Worm (Caenorhabditis elegans): ENCODE data around the gene M02E1.4.

M02E1.4 gene

DNA sequence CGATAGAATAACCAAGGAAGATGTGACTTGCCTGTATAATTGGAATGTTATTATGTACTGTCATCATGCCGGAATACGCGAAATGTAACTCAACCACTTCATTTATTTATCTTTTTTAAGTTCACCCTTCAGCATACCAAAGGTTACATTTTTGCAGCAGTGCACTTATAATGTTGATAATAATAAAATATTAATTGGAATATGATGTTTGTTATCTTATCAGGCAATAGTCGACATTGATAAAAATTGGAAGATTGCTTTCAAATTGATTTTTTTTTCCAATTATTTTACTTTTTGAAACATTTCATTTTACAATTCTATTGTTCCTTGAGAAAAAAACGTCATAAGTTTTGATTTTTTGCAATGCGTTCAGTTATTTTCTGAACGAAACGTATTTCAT, 14.0 kb upstream of the M02E1.4 start:
- TF ChIP-seq hrde-1 (tag; optimal IDR thresholded peaks at IDR 0.05; ENCODE audit: borderline replicate concordance) (no peak), efl-1 (GFP tag; optimal IDR thresholded peaks at IDR 0.05) (no peak), F23B12.7 (tag; optimal IDR thresholded peaks at IDR 0.05; ENCODE audit: insufficient read depth) (no peak), nhr-80 (tag; optimal IDR thresholded peaks at IDR 0.05) (peak; percentile 50), Y53G8AR.9 (GFP tag; conservative IDR thresholded peaks at IDR 0.05) (no peak), mes-4 (tag; optimal IDR thresholded peaks at IDR 0.05) (no peak)

DNA sequence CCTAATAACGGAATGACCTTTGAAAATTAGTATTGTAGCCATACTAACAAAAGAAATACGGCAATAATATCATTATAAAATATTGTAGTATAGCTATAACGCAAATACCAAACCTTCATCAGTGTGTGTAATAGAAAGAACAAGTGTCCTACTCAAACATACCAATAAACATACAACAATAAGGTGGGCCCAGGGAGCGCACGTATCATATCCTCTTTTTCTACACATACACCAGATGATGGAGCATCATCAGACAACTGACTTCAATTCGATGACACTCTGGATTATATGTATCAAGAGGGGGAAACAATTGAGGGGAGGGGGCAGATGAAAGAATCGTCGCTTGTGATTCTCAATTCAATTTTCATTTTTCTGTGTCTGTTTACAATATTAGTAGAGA, 12.8 kb upstream of the M02E1.4 start:
- TF ChIP-seq tlf-1 (GFP tag; optimal IDR thresholded peaks at IDR 0.05) = no peak
- no peak for TF ChIP-seq F55B11.4 (tag; optimal IDR thresholded peaks at IDR 0.05; ENCODE audit: borderline replicate concordance, insufficient read depth)
- TF ChIP-seq cebp-2 (GFP tag; IDR thresholded peaks at IDR 0.05) = no peak
- no peak for TF ChIP-seq ets-4 (GFP tag; optimal IDR thresholded peaks at IDR 0.05)

DNA sequence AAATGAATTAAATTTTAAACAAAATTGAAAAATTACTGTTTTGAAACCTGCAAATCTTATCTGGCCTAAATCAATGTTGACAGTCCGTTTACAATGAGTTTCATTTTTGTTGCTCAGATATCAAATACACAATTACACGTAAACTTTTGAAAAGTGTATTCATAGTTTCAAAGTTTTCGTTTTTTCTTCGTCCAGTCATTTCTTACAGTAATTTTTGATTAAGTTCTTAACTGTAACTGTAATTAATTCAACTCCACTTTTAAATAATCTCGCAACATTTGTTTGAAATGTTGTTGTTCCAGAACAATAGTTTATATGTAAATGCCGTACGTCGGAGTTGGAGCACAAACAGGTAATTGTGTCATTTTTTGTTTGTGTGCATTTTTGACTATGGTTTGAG, 11.5 kb upstream of the M02E1.4 start, which contains the start of gene gcp-2.1:
Gene gcp-2.1, plus strand, starts transcription at position 301 of the 400 bp plus-strand sequence.
- no peak for TF ChIP-seq ztf-28 (GFP tag; IDR thresholded peaks at IDR 0.05)
- TF ChIP-seq xnd-1 (tag; optimal IDR thresholded peaks at IDR 0.05) = no peak
- no peak for TF ChIP-seq hlh-12 (tag; optimal IDR thresholded peaks at IDR 0.05)
- TF ChIP-seq dox-1 (GFP tag; IDR thresholded peaks at IDR 0.05) = no peak
- TF ChIP-seq dpl-1 (GFP tag; optimal IDR thresholded peaks at IDR 0.05) = no peak
- TF ChIP-seq madf-8 (GFP tag; conservative IDR thresholded peaks at IDR 0.05) = no peak
- TF ChIP-seq sea-2 (GFP tag; IDR thresholded peaks at IDR 0.05) = no peak

DNA sequence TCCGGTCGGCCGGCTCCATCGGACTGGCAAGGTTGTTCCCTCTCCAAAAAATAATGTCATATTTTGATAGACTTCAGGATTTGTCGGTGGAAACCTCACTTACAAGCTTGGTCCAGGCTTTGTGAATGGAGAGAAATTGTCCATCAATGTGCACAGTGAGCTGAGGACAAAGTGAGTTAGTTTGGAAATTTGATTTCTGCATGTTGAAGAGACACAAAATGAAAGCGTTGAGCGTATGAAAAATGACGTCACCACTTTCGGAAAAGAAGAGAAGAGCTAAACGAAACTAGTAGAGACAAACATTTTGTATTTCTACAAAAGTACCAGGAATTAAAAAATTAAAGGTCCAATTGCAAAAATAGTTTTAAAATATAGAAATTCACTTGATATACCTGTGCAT, 8.0 kb upstream of the M02E1.4 start:
- TF ChIP-seq B0019.2 (GFP tag; conservative IDR thresholded peaks at IDR 0.05) (no peak), tbx-9 (tag; optimal IDR thresholded peaks at IDR 0.05; ENCODE audit: borderline replicate concordance) (no peak), cebp-1 (GFP tag; IDR thresholded peaks at IDR 0.05) (no peak), cebp-1 (tag; optimal IDR thresholded peaks at IDR 0.05) (no peak), B0035.1 (tag; optimal IDR thresholded peaks at IDR 0.05) (no peak), F33H1.4 (GFP tag; IDR thresholded peaks at IDR 0.05) (no peak), hsf-1 (GFP tag; IDR thresholded peaks at IDR 0.05) (no peak), ZK185.1 (tag; optimal IDR thresholded peaks at IDR 0.05; ENCODE audit: poor library complexity, severe bottlenecking) (no peak), snpc-3.4 (tag; optimal IDR thresholded peaks at IDR 0.05) (no peak), lin-54 (GFP tag; optimal IDR thresholded peaks at IDR 0.05) (no peak), hlh-26 (GFP tag; conservative IDR thresholded peaks at IDR 0.05) (no peak), ets-4 (GFP tag; optimal IDR thresholded peaks at IDR 0.05) (no peak), hrde-1 (tag; optimal IDR thresholded peaks at IDR 0.05; ENCODE audit: borderline replicate concordance) (no peak), C17E4.6 (GFP tag; IDR thresholded peaks at IDR 0.05) (no peak), let-526 (GFP tag; IDR thresholded peaks at IDR 0.05) (no peak), akir-1 (GFP tag; optimal IDR thresholded peaks at IDR 0.05) (no peak), aptf-3 (GFP tag; IDR thresholded peaks at IDR 0.05) (no peak), rcor-1 (GFP tag; IDR thresholded peaks at IDR 0.05) (no peak)

DNA sequence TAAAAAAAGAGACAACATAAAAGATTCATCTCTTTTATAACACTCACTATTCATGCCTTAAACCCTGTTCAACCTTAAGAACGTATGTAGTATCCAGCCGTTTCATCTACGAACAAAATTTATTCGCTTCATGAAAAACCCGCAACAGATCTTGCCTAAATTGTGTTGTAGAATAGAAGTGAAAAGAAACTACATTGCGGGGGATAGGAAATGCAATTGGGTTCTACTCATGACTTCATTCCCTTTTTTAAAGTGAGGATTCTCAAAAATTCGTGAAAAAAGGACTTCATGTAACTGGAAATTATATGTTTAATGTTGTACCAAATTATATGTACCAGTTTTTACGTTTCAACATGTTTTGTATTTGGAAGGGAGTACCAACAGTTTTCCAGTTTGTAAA, 4.0 kb upstream of the M02E1.4 start:
- TF ChIP-seq attf-5 (GFP tag; optimal IDR thresholded peaks at IDR 0.05) = no peak
- no peak for TF ChIP-seq nfyb-1 (GFP tag; IDR thresholded peaks at IDR 0.05)
- no peak for TF ChIP-seq mxl-1 (tag; optimal IDR thresholded peaks at IDR 0.05)
- TF ChIP-seq ztf-26 (tag; optimal IDR thresholded peaks at IDR 0.05) = no peak
- no peak for TF ChIP-seq hlh-26 (GFP tag; conservative IDR thresholded peaks at IDR 0.05)
- TF ChIP-seq nfya-2 (GFP tag; IDR thresholded peaks at IDR 0.05) = no peak
- TF ChIP-seq gei-17 (GFP tag; optimal IDR thresholded peaks at IDR 0.05) = no peak
- no peak for TF ChIP-seq lag-1 (GFP tag; IDR thresholded peaks at IDR 0.05)
- no peak for TF ChIP-seq aptf-2 (GFP tag; conservative IDR thresholded peaks at IDR 0.05)
- no peak for TF ChIP-seq hlh-12 (tag; optimal IDR thresholded peaks at IDR 0.05)

Data from whole organism, young adult.